Worm (Caenorhabditis elegans) whole organism, L2 larva: ENCODE results near the gene mec-3.

ENCODE experiments used
- R02D3.7 ChIP-seq: fragments of 150-350 bp; optimal IDR thresholded peaks from 2 replicates; lab custom pipeline; 2014; ENCODE audit warnings: missing biosample characterization, missing genetic modification characterization
- ceh-16 ChIP-seq: fragments of 150-350 bp; optimal IDR thresholded peaks from 2 replicates; lab custom pipeline; 2014; ENCODE audit warnings: missing biosample characterization, missing genetic modification characterization
- dmd-4 ChIP-seq: sonication (generic microtip); optimal IDR thresholded peaks from 2 replicates; lab custom pipeline; 2017; ENCODE audit warnings: missing biosample characterization, missing genetic modification characterization
- elt-1 ChIP-seq: fragments of 150-350 bp; optimal IDR thresholded peaks from 2 replicates; lab custom pipeline; 2014; ENCODE audit warnings: missing biosample characterization, missing genetic modification characterization
- nhr-6 ChIP-seq: fragments of 150-350 bp; optimal IDR thresholded peaks from 2 replicates; lab custom pipeline; 2014; ENCODE audit warnings: missing biosample characterization, missing genetic modification characterization
- skn-1 ChIP-seq: sonication (generic microtip); optimal IDR thresholded peaks from 2 replicates; lab custom pipeline; 2017; ENCODE audit warnings: missing biosample characterization, missing genetic modification characterization
- sma-3 ChIP-seq: sonication (generic microtip); optimal IDR thresholded peaks from 2 replicates; lab custom pipeline; 2016; ENCODE audit warnings: missing genetic modification reagents, missing genetic modification characterization, missing compliant biosample characterization
- unc-62 ChIP-seq: fragments of 150-350 bp; optimal IDR thresholded peaks from 2 replicates; lab custom pipeline; 2014; ENCODE audit warnings: missing biosample characterization, missing genetic modification reagents, missing genetic modification characterization

- TF ChIP-seq unc-62 (no peak), sma-3 (GFP tag; lab: Kevin White, UChicago) (no peak), R02D3.7 (tag; lab: Kevin White, UChicago) (no peak), skn-1 (tag; lab: Kevin White, UChicago) (no peak), elt-1 (no peak), nhr-6 (no peak), dmd-4 (tag; lab: Kevin White, UChicago) (no peak), ceh-16 (no peak)
These were observed 20.9 kb upstream of the mec-3 start for ce11 chrIV:10482585-10482984.
